Worm (Caenorhabditis elegans): ENCODE results near the gene fdgt-1.

ce11 chrII:1501614-1502355, 2.6 kb upstream of the fdgt-1 start:
- TF ChIP-seq him-1 (tag; optimal IDR thresholded peaks at IDR 0.05) (no peak), dao-5 (tag; optimal IDR thresholded peaks at IDR 0.05) (no peak), W03F9.2 (tag; optimal IDR thresholded peaks at IDR 0.05) (no peak)

All from whole organism, L4/young adult.